Worm (Caenorhabditis elegans): Measurements from ENCODE around the gene F14F7.5.

F14F7.5 gene

DNA sequence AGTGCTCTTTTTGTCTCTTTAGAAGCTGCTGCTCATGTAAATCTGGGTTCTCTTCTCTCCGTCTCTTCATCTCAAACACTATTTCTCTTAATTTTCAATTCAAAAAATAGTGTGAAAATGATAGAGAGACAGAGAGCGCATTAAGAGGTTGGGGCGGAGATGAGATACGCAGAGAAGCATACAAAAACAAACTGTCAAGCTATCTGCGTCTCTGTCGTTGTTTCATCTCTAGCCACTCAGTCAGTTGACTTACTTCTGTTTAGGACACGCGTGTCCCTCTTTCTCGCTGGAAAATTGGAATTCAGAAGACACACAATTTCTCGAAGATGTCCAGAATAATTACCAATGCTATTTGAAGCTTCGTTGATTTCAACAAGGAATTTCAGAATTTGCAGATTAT, 29.3 kb downstream of the F14F7.5 start (continued):
- peak; percentile 50 for TF ChIP-seq nhr-76 (tag; optimal IDR thresholded peaks at IDR 0.05)
- TF ChIP-seq isw-1 (GFP tag; IDR thresholded peaks at IDR 0.05): peak; percentile 80
- peak; percentile 87 to 91 for TF ChIP-seq lin-35 (GFP tag; optimal IDR thresholded peaks at IDR 0.05)
- no peak for TF ChIP-seq pag-3 (tag; optimal IDR thresholded peaks at IDR 0.05; ENCODE audit: borderline replicate concordance, insufficient read depth)
- peak; percentile 67 for TF ChIP-seq ceh-88 (GFP tag; IDR thresholded peaks at IDR 0.05)
- peak; percentile 94 for TF ChIP-seq lin-13 (GFP tag; optimal IDR thresholded peaks at IDR 0.05)
- TF ChIP-seq fkh-4 (tag; optimal IDR thresholded peaks at IDR 0.05; ENCODE audit: borderline replicate concordance): peak; percentile 74
- no peak for TF ChIP-seq efl-3 (GFP tag; optimal IDR thresholded peaks at IDR 0.05)
- TF ChIP-seq nhr-237 (tag; optimal IDR thresholded peaks at IDR 0.05): peak; percentile 83
- TF ChIP-seq ztf-4 (tag; optimal IDR thresholded peaks at IDR 0.05): peak; percentile 96
- TF ChIP-seq mef-2 (tag; optimal IDR thresholded peaks at IDR 0.05): peak; percentile 86
- peak; percentile 99 for TF ChIP-seq tbx-2 (tag; optimal IDR thresholded peaks at IDR 0.05)
- no peak for TF ChIP-seq alr-1 (tag; optimal IDR thresholded peaks at IDR 0.05; ENCODE audit: borderline replicate concordance)
- peak; percentile 91 for TF ChIP-seq hpl-2 (GFP tag; optimal IDR thresholded peaks at IDR 0.05)
- peak; percentile 54 for TF ChIP-seq aha-1 (tag; optimal IDR thresholded peaks at IDR 0.05)
- peak; percentile 92 for TF ChIP-seq zag-1 (tag; optimal IDR thresholded peaks at IDR 0.05)
- TF ChIP-seq nhr-77 (tag; optimal IDR thresholded peaks at IDR 0.05): peak; percentile 92
- TF ChIP-seq ces-1 (GFP tag; optimal IDR thresholded peaks at IDR 0.05): peak; percentile 69
- TF ChIP-seq jun-1 (tag; optimal IDR thresholded peaks at IDR 0.05): peak; percentile 94
- TF ChIP-seq aly-2 (tag; optimal IDR thresholded peaks at IDR 0.05): peak; percentile 93
- no peak for TF ChIP-seq hlh-17 (GFP tag; optimal IDR thresholded peaks at IDR 0.05; ENCODE audit: borderline replicate concordance)
- TF ChIP-seq lsy-2 (tag; optimal IDR thresholded peaks at IDR 0.05): peak; percentile 95
- peak; percentile 99 for TF ChIP-seq nhr-71 (tag; optimal IDR thresholded peaks at IDR 0.05)
- TF ChIP-seq C16A3.4 (tag; optimal IDR thresholded peaks at IDR 0.05): peak; percentile 86
- TF ChIP-seq mdl-1 (tag; optimal IDR thresholded peaks at IDR 0.05): peak in 1 of 2 experiments; percentile 97
- TF ChIP-seq snu-23 (GFP tag; optimal IDR thresholded peaks at IDR 0.05): peak; percentile 98
- TF ChIP-seq unc-130 (tag; optimal IDR thresholded peaks at IDR 0.05): peak; percentile 64
- TF ChIP-seq pax-3 (tag; optimal IDR thresholded peaks at IDR 0.05): peak; percentile 88
- peak; percentile 97 for TF ChIP-seq mep-1 (tag; optimal IDR thresholded peaks at IDR 0.05)
- TF ChIP-seq nhr-90 (tag; optimal IDR thresholded peaks at IDR 0.05; ENCODE audit: poor library complexity): peak; percentile 91
- TF ChIP-seq elt-2 (tag; optimal IDR thresholded peaks at IDR 0.05): peak; percentile 79
- TF ChIP-seq egl-27 (tag; optimal IDR thresholded peaks at IDR 0.05): peak; percentile 68 to 90
- peak; percentile 94 for TF ChIP-seq egl-13 (tag; optimal IDR thresholded peaks at IDR 0.05)
- TF ChIP-seq fkh-10 (GFP tag; optimal IDR thresholded peaks at IDR 0.05): peak; percentile 97
- no peak for TF ChIP-seq C34B4.2 (tag; optimal IDR thresholded peaks at IDR 0.05)

DNA sequence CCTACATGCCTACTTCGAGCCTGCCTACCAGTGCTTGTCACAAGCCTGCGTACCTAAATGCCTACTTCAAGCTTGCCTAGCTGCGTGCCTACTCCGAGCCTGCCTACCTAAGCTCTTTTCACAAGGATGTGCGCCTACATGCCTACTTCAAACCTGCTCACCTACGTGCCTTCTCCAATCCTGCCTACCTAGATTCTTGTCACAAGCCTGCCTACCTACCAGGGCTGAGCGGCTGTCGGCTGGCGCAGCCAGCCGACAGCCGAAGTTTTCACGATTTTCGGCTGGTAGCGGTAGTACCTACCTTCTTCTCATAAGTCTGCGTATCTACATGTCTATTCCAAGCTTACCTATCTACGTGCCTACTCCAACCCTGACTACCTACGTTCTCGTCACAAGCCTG, 29.9 kb downstream of the F14F7.5 start:
- no peak for TF ChIP-seq nhr-77 (tag; optimal IDR thresholded peaks at IDR 0.05)
- no peak for TF ChIP-seq ceh-82 (tag; optimal IDR thresholded peaks at IDR 0.05)
- TF ChIP-seq nhr-84 (tag; optimal IDR thresholded peaks at IDR 0.05): no peak
- TF ChIP-seq hlh-17 (GFP tag; optimal IDR thresholded peaks at IDR 0.05; ENCODE audit: borderline replicate concordance): no peak
- no peak for TF ChIP-seq vab-15 (tag; optimal IDR thresholded peaks at IDR 0.05)
- 0 out of 2 replicates have a peak, but pooled peaks have one; percentile 78 for TF ChIP-seq ets-5 (GFP tag; IDR thresholded peaks at IDR 0.05)
- TF ChIP-seq alr-1 (tag; optimal IDR thresholded peaks at IDR 0.05; ENCODE audit: borderline replicate concordance): no peak
- peak; percentile 7 for TF ChIP-seq rnt-1 (tag; optimal IDR thresholded peaks at IDR 0.05)
- TF ChIP-seq ceh-8 (GFP tag; optimal IDR thresholded peaks at IDR 0.05): no peak
- peak; percentile 24; the same call in 1 of the 2 replicates for TF ChIP-seq mab-9 (GFP tag; IDR thresholded peaks at IDR 0.05)
- no peak for TF ChIP-seq nhr-11 (tag; optimal IDR thresholded peaks at IDR 0.05)
- no peak for TF ChIP-seq unc-30 (tag; optimal IDR thresholded peaks at IDR 0.05)

Data from whole organism, L1 larva.